Fruit fly (Drosophila melanogaster): ENCODE data around the gene CG15046.

CG15046 gene

DNA sequence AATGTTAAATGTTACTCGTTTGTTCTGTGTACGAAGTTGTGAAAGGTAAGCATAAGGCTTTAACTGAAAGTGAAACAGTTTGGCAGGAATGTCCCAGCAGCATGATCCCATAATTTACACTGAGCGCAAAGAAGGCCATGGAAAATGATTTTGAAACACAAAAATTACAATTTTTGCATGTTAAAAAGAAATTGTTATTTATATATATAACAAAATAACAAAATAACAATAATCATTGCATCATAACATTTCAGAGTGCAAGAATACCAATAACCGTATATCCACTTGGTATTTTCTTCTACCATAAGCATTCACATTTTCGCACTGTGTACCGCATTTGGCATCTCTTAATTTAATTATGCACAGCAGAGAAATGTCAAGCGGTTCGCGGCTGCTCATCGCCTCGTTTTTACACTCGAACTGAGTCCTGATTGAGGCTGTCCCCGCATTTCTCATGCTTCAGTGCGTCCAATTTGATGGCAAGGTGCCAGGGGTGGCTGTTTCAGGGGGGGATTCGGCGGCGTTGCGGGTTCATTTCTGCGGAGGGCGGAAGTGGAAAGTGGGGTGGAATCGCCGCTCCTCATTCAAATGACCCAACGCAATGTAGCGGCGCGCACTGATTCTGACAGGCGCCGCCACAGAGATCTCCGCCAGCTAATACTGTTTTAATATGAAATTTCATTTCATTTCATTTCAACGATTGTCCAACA lies 33.1 kb upstream of the CG15046 start, which contains the start of gene CG6481:
Gene CG6481 (minus strand): TSS at position 51 of the 710 bp plus-strand sequence.
- TF ChIP-seq Eip78C (GFP tag) (peak; percentile 56), CG8119 (GFP tag; IDR thresholded peaks at IDR 0.05) (no peak), svp (GFP tag) (no peak), CG6276 (GFP tag; optimal IDR thresholded peaks at IDR 0.05) (no peak), CG3032 (tag; optimal IDR thresholded peaks at IDR 0.05) (no peak), eg (GFP tag; IDR thresholded peaks at IDR 0.05) (0 out of 3 replicates have a peak, but pooled peaks have one; percentile 16), Hr4 (GFP tag; optimal IDR thresholded peaks at IDR 0.05) (no peak), dsx (GFP tag; optimal IDR thresholded peaks at IDR 0.05; ENCODE audit: poor library complexity, severe bottlenecking) (no peak), vri (GFP tag; optimal IDR thresholded peaks at IDR 0.05) (no peak), CG1621 (tag; optimal IDR thresholded peaks at IDR 0.05) (no peak)

DNA sequence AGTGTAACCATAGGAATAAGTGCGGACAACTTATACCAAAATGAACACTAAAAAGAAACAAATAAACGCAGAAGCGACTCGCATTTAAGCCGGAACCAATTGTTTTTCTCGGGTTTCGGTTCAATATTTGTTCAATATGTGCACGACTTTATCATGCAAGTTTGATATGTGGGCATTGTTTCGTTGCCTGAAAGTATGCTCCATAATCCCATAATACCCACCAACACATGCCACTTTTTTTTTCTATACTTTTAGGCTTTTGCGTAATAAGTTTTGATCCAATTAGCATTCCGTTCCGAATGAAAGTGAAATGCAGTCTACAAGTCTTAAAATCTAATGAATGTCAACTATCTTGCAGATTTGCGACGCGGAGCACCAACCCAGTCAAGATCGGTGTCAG lies 30.9 kb upstream of the CG15046 start:
- TF ChIP-seq lz (GFP tag; optimal IDR thresholded peaks at IDR 0.05) (no peak), Eip78C (GFP tag) (peak; percentile 15)

DNA sequence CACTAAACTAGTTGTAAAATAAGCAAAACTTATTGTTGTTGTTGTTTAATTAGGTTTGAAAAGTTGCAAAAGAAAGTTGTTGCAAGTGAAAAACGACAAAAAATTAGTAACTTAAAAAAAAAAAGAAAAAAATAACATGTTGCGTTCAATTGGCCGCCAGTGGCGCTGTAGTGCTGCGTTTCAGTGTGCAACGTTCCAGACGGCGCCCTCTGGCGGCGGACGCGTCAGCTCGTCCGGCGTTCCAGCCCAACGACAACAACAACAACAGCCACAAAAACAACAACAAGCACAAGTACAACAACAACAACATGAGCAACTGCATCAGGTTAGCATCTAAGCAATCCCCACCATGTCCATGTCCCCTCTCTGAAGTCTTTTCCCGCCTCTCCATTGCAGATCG lies 28.0 kb upstream of the CG15046 start:
- peak; percentile 47 for TF ChIP-seq Lpt (GFP tag; optimal IDR thresholded peaks at IDR 0.05)
- peak; percentile 33 for TF ChIP-seq lz (GFP tag; optimal IDR thresholded peaks at IDR 0.05)
- no peak for TF ChIP-seq topi (GFP tag; optimal IDR thresholded peaks at IDR 0.05)
- peak; percentile 14 for TF ChIP-seq Met (GFP tag; optimal IDR thresholded peaks at IDR 0.05)
- no peak for TF ChIP-seq CG11294 (GFP tag; IDR thresholded peaks at IDR 0.05)
- TF ChIP-seq CG6808 (GFP tag; optimal IDR thresholded peaks at IDR 0.05): peak; percentile 10
- no peak for TF ChIP-seq CG11902 (GFP tag; optimal IDR thresholded peaks at IDR 0.05)
- TF ChIP-seq CG6163 (GFP tag; IDR thresholded peaks at IDR 0.05): peak; percentile 58; the same call in 2 of the 3 replicates
- TF ChIP-seq CG6792 (GFP tag; optimal IDR thresholded peaks at IDR 0.05): peak; percentile 17
- TF ChIP-seq fd59A (GFP tag; optimal IDR thresholded peaks at IDR 0.05): no peak
- no peak for TF ChIP-seq spab (GFP tag; optimal IDR thresholded peaks at IDR 0.05)
- TF ChIP-seq pdm3 (GFP tag; optimal IDR thresholded peaks at IDR 0.05): peak; percentile 30
- peak; percentile 26 for TF ChIP-seq CG31627 (GFP tag; optimal IDR thresholded peaks at IDR 0.05)
- peak; percentile 33 for TF ChIP-seq esn (GFP tag; optimal IDR thresholded peaks at IDR 0.05)
- peak; percentile 0 for TF ChIP-seq Eip75B (GFP tag; optimal IDR thresholded peaks at IDR 0.05)
- TF ChIP-seq eg (GFP tag; IDR thresholded peaks at IDR 0.05): peak; percentile 58
- TF ChIP-seq CG8119 (GFP tag; IDR thresholded peaks at IDR 0.05): peak; percentile 35; the same call in 1 of the 3 replicates
- TF ChIP-seq OdsH (GFP tag; optimal IDR thresholded peaks at IDR 0.05): no peak
- TF ChIP-seq fd85E (GFP tag; optimal IDR thresholded peaks at IDR 0.05): no peak
- TF ChIP-seq CG10669 (GFP tag; optimal IDR thresholded peaks at IDR 0.05): no peak
- TF ChIP-seq Hr4 (GFP tag; optimal IDR thresholded peaks at IDR 0.05): peak; percentile 18
- TF ChIP-seq Hr39 (GFP tag; optimal IDR thresholded peaks at IDR 0.05): peak; percentile 7
- TF ChIP-seq CG1621 (tag; optimal IDR thresholded peaks at IDR 0.05): peak; percentile 12
- TF ChIP-seq dac (GFP tag; optimal IDR thresholded peaks at IDR 0.05): peak; percentile 52
- TF ChIP-seq CG7368 (GFP tag; optimal IDR thresholded peaks at IDR 0.05): no peak
- TF ChIP-seq Smox (GFP tag; optimal IDR thresholded peaks at IDR 0.05): no peak
- no peak for TF ChIP-seq CG34406 (GFP tag; optimal IDR thresholded peaks at IDR 0.05)
- TF ChIP-seq CG15336 (GFP tag; IDR thresholded peaks at IDR 0.05): peak; percentile 37; the same call in 1 of the 2 replicates
- TF ChIP-seq salr (GFP tag; optimal IDR thresholded peaks at IDR 0.05): no peak
- TF ChIP-seq Eip78C (GFP tag): peak; percentile 78
- TF ChIP-seq Sox14 (GFP tag; optimal IDR thresholded peaks at IDR 0.05): no peak
- no peak for TF ChIP-seq CG8319 (GFP tag; optimal IDR thresholded peaks at IDR 0.05)
- peak in 1 of 2 experiments; percentile 19 for TF ChIP-seq ss (GFP tag; optimal IDR thresholded peaks at IDR 0.05)
- TF ChIP-seq Gug (GFP tag; IDR thresholded peaks at IDR 0.05): no peak
- TF ChIP-seq CG4318 (GFP tag; optimal IDR thresholded peaks at IDR 0.05): no peak
- TF ChIP-seq achi (GFP tag; optimal IDR thresholded peaks at IDR 0.05): peak; percentile 19
- no peak for TF ChIP-seq CG10631 (GFP tag; optimal IDR thresholded peaks at IDR 0.05)
- TF ChIP-seq CG32006 (GFP tag; optimal IDR thresholded peaks at IDR 0.05): peak; percentile 39
- peak; percentile 7 for TF ChIP-seq net (GFP tag; optimal IDR thresholded peaks at IDR 0.05)
- no peak for TF ChIP-seq Sox102F (GFP tag; optimal IDR thresholded peaks at IDR 0.05)
